Fruit fly (Drosophila melanogaster) whole organism, embryonic: ENCODE data around the gene Naxd.

ENCODE experiments used
- Abd-B ChIP-seq: fragments of 200-800 bp; sonication (Bioruptor generic); optimal IDR thresholded peaks from 2 replicates; lab custom pipeline; 2018; ENCODE audit warnings: missing biosample characterization, mild to moderate bottlenecking, missing genetic modification characterization, moderate library complexity
- Atf-2 ChIP-seq: fragments of 200-800 bp; sonication (Bioruptor generic); optimal IDR thresholded peaks from 2 replicates; lab custom pipeline; 2016; ENCODE audit warnings: missing biosample characterization, missing genetic modification characterization
- Atf3 ChIP-seq: fragments of 200-800 bp; sonication (Bioruptor generic); optimal IDR thresholded peaks from 3 replicates; lab custom pipeline; 2016; ENCODE audit warnings: missing biosample characterization, missing genetic modification characterization
- Blimp-1 ChIP-seq: fragments of 200-800 bp; sonication (Bioruptor generic); optimal IDR thresholded peaks from 3 replicates; lab custom pipeline; 2018; ENCODE audit warnings: missing biosample characterization, missing genetic modification characterization, mild to moderate bottlenecking, moderate library complexity, missing genetic modification reagents
- CG10543 ChIP-seq: fragments of 200-800 bp; sonication (Bioruptor generic); optimal IDR thresholded peaks from 3 replicates; lab custom pipeline; 2017; ENCODE audit warnings: missing biosample characterization, mild to moderate bottlenecking, missing genetic modification characterization, moderate library complexity
- CG12071 ChIP-seq: fragments of 200-800 bp; sonication (Bioruptor generic); optimal IDR thresholded peaks from 3 replicates; lab custom pipeline; 2018; ENCODE audit warnings: missing biosample characterization, mild to moderate bottlenecking, missing genetic modification characterization
- CG13624 ChIP-seq: fragments of 200-800 bp; sonication (Bioruptor generic); optimal IDR thresholded peaks from 2 replicates; lab custom pipeline; 2016; ENCODE audit warnings: missing biosample characterization, missing genetic modification characterization
- CG14667 ChIP-seq: fragments of 200-800 bp; sonication (Bioruptor generic); IDR thresholded peaks from 2 replicates; pipeline ENCODE4 v1.3.6; 2022; ENCODE audit warnings: missing biosample characterization, missing genetic modification characterization
- CG15011 ChIP-seq: fragments of 200-800 bp; sonication (Bioruptor generic); optimal IDR thresholded peaks from 3 replicates; lab custom pipeline; 2018; ENCODE audit warnings: missing biosample characterization, mild to moderate bottlenecking, missing genetic modification characterization
- CG18619 ChIP-seq: fragments of 200-800 bp; sonication (Bioruptor generic); optimal IDR thresholded peaks from 3 replicates; lab custom pipeline; 2017; ENCODE audit warnings: missing biosample characterization, mild to moderate bottlenecking, missing genetic modification characterization
- CG31388 ChIP-seq: fragments of 200-800 bp; sonication (Bioruptor generic); optimal IDR thresholded peaks from 2 replicates; lab custom pipeline; 2016; ENCODE audit warnings: missing biosample characterization, missing genetic modification characterization
- CG33213 ChIP-seq: fragments of 200-800 bp; sonication (Bioruptor generic); optimal IDR thresholded peaks from 3 replicates; lab custom pipeline; 2016; ENCODE audit warnings: missing biosample characterization, missing genetic modification characterization
- CG34422 ChIP-seq: fragments of 200-800 bp; sonication (Bioruptor generic); IDR thresholded peaks from 3 replicates; pipeline ENCODE4 v1.3.6; 2022; ENCODE audit warnings: missing biosample characterization, missing genetic modification characterization
- CG42726 ChIP-seq: fragments of 200-800 bp; sonication (Bioruptor generic); IDR thresholded peaks from 2 replicates; pipeline ENCODE4 v1.3.6; 2022; ENCODE audit warnings: missing biosample characterization, missing genetic modification characterization; ENCODE audit not compliant: partially characterized antibody
- CG4730 ChIP-seq: fragments of 200-800 bp; sonication (Bioruptor generic); IDR thresholded peaks from 2 replicates; pipeline ENCODE4 v1.3.6; 2022; ENCODE audit warnings: missing biosample characterization, missing genetic modification characterization
- CG6254 ChIP-seq: fragments of 200-800 bp; sonication (Bioruptor generic); optimal IDR thresholded peaks from 3 replicates; lab custom pipeline; 2017; ENCODE audit warnings: mild to moderate bottlenecking, missing biosample characterization, missing genetic modification reagents, missing genetic modification characterization
- CG6689 ChIP-seq: fragments of 200-800 bp; sonication (Bioruptor generic); IDR thresholded peaks from 2 replicates; pipeline ENCODE4 v1.3.6; 2022; ENCODE audit warnings: missing biosample characterization, missing genetic modification characterization
- CG9609 ChIP-seq: fragments of 200-800 bp; sonication (Bioruptor generic); optimal IDR thresholded peaks from 3 replicates; lab custom pipeline; 2016; ENCODE audit warnings: missing biosample characterization, missing genetic modification characterization
- Dek ChIP-seq: fragments of 200-800 bp; sonication (Bioruptor generic); optimal IDR thresholded peaks from 3 replicates; lab custom pipeline; 2019; ENCODE audit warnings: missing biosample characterization, mild to moderate bottlenecking, missing genetic modification characterization, moderate library complexity
- Doc3 ChIP-seq: fragments of 200-800 bp; sonication (Bioruptor generic); IDR thresholded peaks from 3 replicates; pipeline ENCODE4 v1.3.6; 2022; ENCODE audit warnings: missing biosample characterization, missing genetic modification characterization; ENCODE audit not compliant: partially characterized antibody
- HmgZ ChIP-seq: fragments of 200-800 bp; sonication (Bioruptor generic); optimal IDR thresholded peaks from 2 replicates; lab custom pipeline; 2018; ENCODE audit warnings: missing biosample characterization, mild to moderate bottlenecking, missing genetic modification characterization
- Hmr ChIP-seq: fragments of 200-800 bp; sonication (Bioruptor generic); optimal IDR thresholded peaks from 3 replicates; lab custom pipeline; 2017; ENCODE audit warnings: mild to moderate bottlenecking, missing biosample characterization, missing genetic modification reagents, missing genetic modification characterization
- Lhr ChIP-seq: fragments of 200-800 bp; sonication (Bioruptor generic); optimal IDR thresholded peaks from 3 replicates; lab custom pipeline; 2017; ENCODE audit warnings: mild to moderate bottlenecking, missing biosample characterization, missing genetic modification reagents, missing genetic modification characterization
- NC2α ChIP-seq: fragments of 200-800 bp; sonication (Bioruptor generic); optimal IDR thresholded peaks from 2 replicates; lab custom pipeline; 2016; ENCODE audit warnings: missing biosample characterization, missing genetic modification characterization
- Nf-YA ChIP-seq: fragments of 200-800 bp; sonication (Bioruptor generic); IDR thresholded peaks from 2 replicates; pipeline ENCODE4 v1.3.6; 2022; ENCODE audit warnings: missing biosample characterization, missing genetic modification characterization
- Nf-YB ChIP-seq: fragments of 200-800 bp; sonication (Bioruptor generic); optimal IDR thresholded peaks from 3 replicates; lab custom pipeline; 2019; ENCODE audit warnings: missing biosample characterization, mild to moderate bottlenecking, missing genetic modification characterization, moderate library complexity
- Rx ChIP-seq: fragments of 200-800 bp; sonication (Bioruptor generic); IDR thresholded peaks from 2 replicates; pipeline ENCODE4 v1.3.6; 2022; ENCODE audit warnings: missing biosample characterization, missing genetic modification characterization
- TFAM ChIP-seq: fragments of 200-800 bp; sonication (Bioruptor generic); optimal IDR thresholded peaks from 2 replicates; lab custom pipeline; 2017; ENCODE audit warnings: missing biosample characterization, missing genetic modification characterization, inconsistent platforms
- ac ChIP-seq: fragments of 200-800 bp; sonication (Bioruptor generic); optimal IDR thresholded peaks from 3 replicates; lab custom pipeline; 2017; ENCODE audit warnings: missing biosample characterization, mild to moderate bottlenecking, missing genetic modification characterization
- ara ChIP-seq: fragments of 200-800 bp; sonication (Bioruptor generic); IDR thresholded peaks from 2 replicates; pipeline ENCODE4 v1.3.6; 2022; ENCODE audit warnings: missing biosample characterization, missing genetic modification characterization
- ase ChIP-seq: fragments of 200-800 bp; sonication (Bioruptor generic); IDR thresholded peaks from 3 replicates; pipeline ENCODE4 v1.3.6; 2022; ENCODE audit warnings: missing biosample characterization, missing genetic modification characterization
- chinmo ChIP-seq: fragments of 200-800 bp; sonication (Bioruptor generic); IDR thresholded peaks from 4 replicates; pipeline ENCODE4 v1.3.6; 2022; ENCODE audit warnings: missing biosample characterization, missing genetic modification characterization; ENCODE audit not compliant: partially characterized antibody
- crc ChIP-seq: fragments of 200-800 bp; sonication (Bioruptor generic); optimal IDR thresholded peaks from 2 replicates; lab custom pipeline; 2016; ENCODE audit warnings: missing biosample characterization, missing genetic modification characterization
- cwo ChIP-seq: fragments of 200-800 bp; sonication (Bioruptor generic); optimal IDR thresholded peaks from 3 replicates; lab custom pipeline; 2017; ENCODE audit warnings: missing biosample characterization, missing genetic modification characterization, mild to moderate bottlenecking, moderate library complexity, missing genetic modification reagents
- dati ChIP-seq: fragments of 200-800 bp; sonication (Bioruptor generic); IDR thresholded peaks from 2 replicates; pipeline ENCODE4 v1.3.6; 2022; ENCODE audit warnings: missing biosample characterization, missing genetic modification characterization
- dysf ChIP-seq: fragments of 200-800 bp; sonication (Bioruptor generic); IDR thresholded peaks from 3 replicates; pipeline ENCODE4 v1.3.6; 2022; ENCODE audit warnings: missing biosample characterization, missing genetic modification characterization
- lov ChIP-seq, 2 experiments: fragments of 200-800 bp in 1 of 2; fragments of >200 bp in 1 of 2; sonication (Bioruptor generic) in 1 of 2; IDR thresholded peaks in 1 of 2; optimal IDR thresholded peaks in 1 of 2; 2 replicates in 1 of 2; 3 replicates in 1 of 2; pipeline versions ENCODE4 v1.3.6 to Lab custom; 2017 to 2022; ENCODE audit warnings: missing biosample characterization in 1 of 2, missing genetic modification characterization in 1 of 2
- mirr ChIP-seq: fragments of 200-800 bp; sonication (Bioruptor generic); optimal IDR thresholded peaks from 3 replicates; lab custom pipeline; 2018; ENCODE audit warnings: missing biosample characterization, mild to moderate bottlenecking, missing genetic modification characterization
- nmo ChIP-seq: fragments of 200-800 bp; sonication (Bioruptor generic); optimal IDR thresholded peaks from 2 replicates; lab custom pipeline; 2018; ENCODE audit warnings: missing biosample characterization, mild to moderate bottlenecking, missing genetic modification characterization, moderate library complexity
- nom ChIP-seq: fragments of 200-800 bp; sonication (Bioruptor generic); optimal IDR thresholded peaks from 2 replicates; lab custom pipeline; 2017; ENCODE audit warnings: missing biosample characterization, missing genetic modification characterization, mild to moderate bottlenecking, moderate library complexity, missing genetic modification reagents
- pan ChIP-seq, 4 experiments: fragments of >200 bp in 3 of 4; fragments of 200-800 bp in 1 of 4; sonication (Bioruptor generic) in 1 of 4; optimal IDR thresholded peaks in 3 of 4; IDR thresholded peaks in 1 of 4; 2 replicates each; pipeline versions ENCODE4 v1.3.6 to Lab custom; 2017 to 2022; ENCODE audit warnings: missing biosample characterization in 2 of 4, missing genetic modification characterization in 2 of 4, mixed read lengths in 1 of 4
- pita ChIP-seq: fragments of 200-800 bp; sonication (Bioruptor generic); optimal IDR thresholded peaks from 2 replicates; lab custom pipeline; 2017; ENCODE audit warnings: missing biosample characterization, mild to moderate bottlenecking, missing genetic modification characterization
- pros ChIP-seq: fragments of 200-800 bp; sonication (Bioruptor generic); optimal IDR thresholded peaks from 3 replicates; lab custom pipeline; 2019; ENCODE audit warnings: missing biosample characterization, mild to moderate bottlenecking, missing genetic modification characterization, moderate library complexity
- sim ChIP-seq: fragments of 200-800 bp; sonication (Bioruptor generic); IDR thresholded peaks from 2 replicates; pipeline ENCODE4 v1.3.6; 2022; ENCODE audit warnings: missing biosample characterization, missing genetic modification characterization
- usp ChIP-seq: fragments of >200 bp; optimal IDR thresholded peaks from 2 replicates; lab custom pipeline; 2017; ENCODE audit warnings: missing biosample characterization, missing genetic modification characterization
- wek ChIP-seq: fragments of 200-800 bp; sonication (Bioruptor generic); optimal IDR thresholded peaks from 3 replicates; lab custom pipeline; 2018; ENCODE audit warnings: missing biosample characterization, mild to moderate bottlenecking, missing genetic modification characterization, moderate library complexity
- zen2 ChIP-seq: fragments of 200-800 bp; sonication (Bioruptor generic); IDR thresholded peaks from 3 replicates; pipeline ENCODE4 v1.3.6; 2022; ENCODE audit warnings: missing biosample characterization, missing genetic modification characterization; ENCODE audit not compliant: partially characterized antibody

Gene Naxd

dm6 chr3L:19086364-19087200 lies 10.9 kb downstream of the Naxd start, which contains the start of gene Mkp3 (continued):
- TF ChIP-seq dysf: peak; percentile 94
- no peak for TF ChIP-seq crc (GFP tag; lab: Kevin White, UChicago)
- peak; percentile 90 for TF ChIP-seq cwo (GFP tag; lab: Kevin White, UChicago)
- no peak for TF ChIP-seq TFAM (GFP tag; lab: Kevin White, UChicago)
- peak; percentile 89 for TF ChIP-seq CG15011
- TF ChIP-seq CG33213 (GFP tag; lab: Kevin White, UChicago): no peak
- no peak for TF ChIP-seq usp (GFP tag; lab: Kevin White, UChicago)
- TF ChIP-seq CG18619: peak; percentile 90
- no peak for TF ChIP-seq ac (GFP tag; lab: Kevin White, UChicago)
- TF ChIP-seq Blimp-1: peak; percentile 82
- TF ChIP-seq lov (optimal IDR thresholded peaks at IDR 0.05; lab: Kevin White, UChicago): no peak
- TF ChIP-seq lov (GFP tag; IDR thresholded peaks at IDR 0.05; lab: Robert Waterston, UW): peak; percentile 77; the same call in 1 of the 3 replicates
- TF ChIP-seq CG34422: peak; percentile 91
- TF ChIP-seq Rx (GFP tag; lab: Robert Waterston, UW): peak; percentile 66
- no peak for TF ChIP-seq Atf3 (GFP tag; lab: Kevin White, UChicago)
- no peak for TF ChIP-seq CG31388
- no peak for TF ChIP-seq zen2
- TF ChIP-seq NC2α (GFP tag; lab: Kevin White, UChicago): no peak
- peak; percentile 97 for TF ChIP-seq Hmr (GFP tag; lab: Kevin White, UChicago)
- peak; percentile 19 for TF ChIP-seq CG9609 (GFP tag; lab: Kevin White, UChicago)
- TF ChIP-seq CG10543 (GFP tag; lab: Kevin White, UChicago): peak; percentile 91
- peak; percentile 13 for TF ChIP-seq mirr
- TF ChIP-seq dati (GFP tag; lab: Robert Waterston, UW): peak; percentile 53; the same call in 1 of the 2 replicates
- TF ChIP-seq chinmo: peak; percentile 82; the same call in 2 of the 4 replicates
- peak; percentile 77 for TF ChIP-seq Nf-YB (GFP tag; lab: Kevin White, UChicago)
- peak; percentile 84 for TF ChIP-seq nom (GFP tag; lab: Kevin White, UChicago)
- peak; percentile 70 for TF ChIP-seq ara (GFP tag; lab: Robert Waterston, UW)
- peak; percentile 40 for TF ChIP-seq CG12071 (GFP tag; lab: Kevin White, UChicago)
- TF ChIP-seq CG13624: no peak
- peak; percentile 94 for TF ChIP-seq CG6689 (GFP tag; lab: Robert Waterston, UW)
- TF ChIP-seq HmgZ (tag; lab: Kevin White, UChicago): peak; percentile 91
- TF ChIP-seq Abd-B (GFP tag; lab: Kevin White, UChicago): peak; percentile 70
- TF ChIP-seq ase: peak; percentile 83
- peak; percentile 12 for TF ChIP-seq wek (GFP tag; lab: Kevin White, UChicago)
- no peak for TF ChIP-seq pros
- no peak for TF ChIP-seq pita
- peak; percentile 89 for TF ChIP-seq nmo
- TF ChIP-seq sim: 0 out of 2 replicates have a peak, but pooled peaks have one; percentile 52
- TF ChIP-seq CG4730 (GFP tag; lab: Robert Waterston, UW): peak; percentile 79
- peak; percentile 93 for TF ChIP-seq Dek (tag; lab: Kevin White, UChicago)
- peak; percentile 48 for TF ChIP-seq Lhr (GFP tag; lab: Kevin White, UChicago)
- peak; percentile 81 for TF ChIP-seq CG14667
- TF ChIP-seq CG6254 (GFP tag; lab: Kevin White, UChicago): peak; percentile 79
- TF ChIP-seq Doc3 (GFP tag; lab: Robert Waterston, UW): no peak
- no peak for TF ChIP-seq pan (optimal IDR thresholded peaks at IDR 0.05; lab: Kevin White, UChicago)
- peak in 1 of 2 experiments; percentile 93 for TF ChIP-seq pan (GFP tag; optimal IDR thresholded peaks at IDR 0.05 in 1 of 2, IDR thresholded peaks at IDR 0.05 in 1 of 2)
- TF ChIP-seq Atf-2: no peak
- TF ChIP-seq Nf-YA: peak; percentile 72
- no peak for TF ChIP-seq CG42726 (GFP tag; lab: Robert Waterston, UW)
